Fruit fly (Drosophila melanogaster) whole organism, embryonic: ENCODE data around the gene Slmap.

Experiments used
- Atf-2 ChIP-seq: fragments of 200-800 bp; sonication (Bioruptor generic); optimal IDR thresholded peaks from 2 replicates; lab custom pipeline; 2016; ENCODE audit warnings: missing biosample characterization, missing genetic modification characterization
- CG1024 ChIP-seq: fragments of 200-800 bp; sonication (Bioruptor generic); IDR thresholded peaks from 2 replicates; pipeline ENCODE4 v1.3.6; 2022; ENCODE audit warnings: missing biosample characterization, missing genetic modification characterization
- CG10565 ChIP-seq: fragments of 200-800 bp; sonication (Bioruptor generic); optimal IDR thresholded peaks from 3 replicates; lab custom pipeline; 2016; ENCODE audit warnings: missing biosample characterization, mild to moderate bottlenecking, missing genetic modification characterization
- CG10979 ChIP-seq: fragments of 200-800 bp; sonication (Bioruptor generic); optimal IDR thresholded peaks from 2 replicates; lab custom pipeline; 2018; ENCODE audit warnings: missing biosample characterization, mild to moderate bottlenecking, missing genetic modification characterization, moderate library complexity
- CG14965 ChIP-seq: fragments of 200-800 bp; sonication (Bioruptor generic); optimal IDR thresholded peaks from 2 replicates; lab custom pipeline; 2016; ENCODE audit warnings: missing biosample characterization, missing genetic modification characterization, borderline replicate concordance
- CG15514 ChIP-seq: fragments of 200-800 bp; sonication (Bioruptor generic); optimal IDR thresholded peaks from 3 replicates; lab custom pipeline; 2017; ENCODE audit warnings: missing biosample characterization, missing genetic modification characterization, mild to moderate bottlenecking, moderate library complexity, missing genetic modification reagents
- CG1603 ChIP-seq: fragments of 200-800 bp; sonication (Bioruptor generic); optimal IDR thresholded peaks from 2 replicates; lab custom pipeline; 2019; ENCODE audit warnings: missing biosample characterization, mild to moderate bottlenecking, missing genetic modification characterization, moderate library complexity
- CG17361 ChIP-seq: fragments of 200-800 bp; sonication (Bioruptor generic); IDR thresholded peaks from 3 replicates; pipeline ENCODE4 v1.3.6; 2022; ENCODE audit warnings: missing biosample characterization, missing genetic modification characterization
- CG17612 ChIP-seq: fragments of 200-800 bp; sonication (Bioruptor generic); IDR thresholded peaks from 2 replicates; pipeline ENCODE4 v1.3.6; 2022; ENCODE audit warnings: missing biosample characterization, missing genetic modification characterization
- CG31224 ChIP-seq: fragments of 200-800 bp; sonication (Bioruptor generic); IDR thresholded peaks from 2 replicates; pipeline ENCODE4 v1.3.6; 2022; ENCODE audit warnings: missing biosample characterization, missing genetic modification characterization
- CG34376 ChIP-seq: fragments of 200-800 bp; sonication (Bioruptor generic); optimal IDR thresholded peaks from 2 replicates; lab custom pipeline; 2018; ENCODE audit warnings: missing biosample characterization, mild to moderate bottlenecking, missing genetic modification characterization
- CG43689 ChIP-seq: fragments of 200-800 bp; sonication (Bioruptor generic); IDR thresholded peaks from 2 replicates; pipeline ENCODE4 v1.3.6; 2022; ENCODE audit warnings: missing biosample characterization, missing genetic modification characterization
- CG5245 ChIP-seq: fragments of 200-800 bp; sonication (Bioruptor generic); optimal IDR thresholded peaks from 3 replicates; lab custom pipeline; 2016; ENCODE audit warnings: missing biosample characterization, missing genetic modification characterization
- CG6813 ChIP-seq: fragments of 200-800 bp; sonication (Bioruptor generic); optimal IDR thresholded peaks from 2 replicates; lab custom pipeline; 2017; ENCODE audit warnings: missing biosample characterization, missing genetic modification characterization, mild to moderate bottlenecking, moderate library complexity, missing genetic modification reagents
- CG7357 ChIP-seq: fragments of 200-800 bp; sonication (Bioruptor generic); IDR thresholded peaks from 3 replicates; pipeline ENCODE4 v1.3.6; 2022; ENCODE audit warnings: missing biosample characterization, missing genetic modification characterization
- CG8290 ChIP-seq, 3 experiments: fragments of 200-800 bp; sonication (Bioruptor generic); optimal IDR thresholded peaks; 2 replicates each; lab custom pipeline; 2016 to 2019; ENCODE audit warnings: missing biosample characterization in 3 of 3, missing genetic modification characterization in 3 of 3, mild to moderate bottlenecking in 2 of 3, moderate library complexity in 1 of 3
- CG9727 ChIP-seq: fragments of 200-800 bp; sonication (Bioruptor generic); optimal IDR thresholded peaks from 3 replicates; lab custom pipeline; 2017; ENCODE audit warnings: missing biosample characterization, mild to moderate bottlenecking, missing genetic modification characterization
- CG9876 ChIP-seq: fragments of 200-800 bp; sonication (Bioruptor generic); optimal IDR thresholded peaks from 2 replicates; lab custom pipeline; 2016; ENCODE audit warnings: missing biosample characterization, missing genetic modification characterization
- Chrac-16 ChIP-seq: fragments of 200-800 bp; sonication (Bioruptor generic); optimal IDR thresholded peaks from 3 replicates; lab custom pipeline; 2016; ENCODE audit warnings: missing biosample characterization, missing genetic modification characterization
- Dbx ChIP-seq: fragments of 200-800 bp; sonication (Bioruptor generic); IDR thresholded peaks from 3 replicates; pipeline ENCODE4 v1.3.6; 2022; ENCODE audit warnings: missing biosample characterization, missing genetic modification characterization
- Dek ChIP-seq: fragments of 200-800 bp; sonication (Bioruptor generic); optimal IDR thresholded peaks from 3 replicates; lab custom pipeline; 2019; ENCODE audit warnings: missing biosample characterization, mild to moderate bottlenecking, missing genetic modification characterization, moderate library complexity
- Ets65A ChIP-seq: fragments of 200-800 bp; sonication (Bioruptor generic); peaks from one replicate; lab custom pipeline; 2016; ENCODE audit warnings: missing biosample characterization, missing genetic modification characterization
- HHEX ChIP-seq: fragments of 200-800 bp; sonication (Bioruptor generic); optimal IDR thresholded peaks from 3 replicates; lab custom pipeline; 2017; ENCODE audit warnings: missing biosample characterization, mild to moderate bottlenecking, missing genetic modification characterization, missing genetic modification reagents
- Mrtf ChIP-seq: fragments of 200-800 bp; sonication (Bioruptor generic); IDR thresholded peaks from 3 replicates; pipeline ENCODE4 v1.3.6; 2022; ENCODE audit warnings: missing biosample characterization, missing genetic modification characterization
- Opbp ChIP-seq: fragments of 200-800 bp; sonication (Bioruptor generic); IDR thresholded peaks from 3 replicates; pipeline ENCODE4 v1.3.6; 2022; ENCODE audit warnings: missing biosample characterization, missing genetic modification characterization; ENCODE audit not compliant: partially characterized antibody
- Ptx1 ChIP-seq: fragments of 200-800 bp; sonication (Bioruptor generic); IDR thresholded peaks from 2 replicates; pipeline ENCODE4 v1.3.6; 2022; ENCODE audit warnings: missing biosample characterization, missing genetic modification characterization
- Sin3A ChIP-seq: fragments of >200 bp; optimal IDR thresholded peaks from 2 replicates; lab custom pipeline; 2018
- caup ChIP-seq: fragments of 200-800 bp; sonication (Bioruptor generic); optimal IDR thresholded peaks from 3 replicates; lab custom pipeline; 2017; ENCODE audit warnings: missing biosample characterization, mild to moderate bottlenecking, missing genetic modification characterization, moderate library complexity; ENCODE audit not compliant: severe bottlenecking
- da ChIP-seq: fragments of 200-800 bp; sonication (Bioruptor generic); optimal IDR thresholded peaks from 2 replicates; lab custom pipeline; 2016; ENCODE audit warnings: missing biosample characterization, missing genetic modification characterization
- emc ChIP-seq: fragments of 200-800 bp; sonication (Bioruptor generic); optimal IDR thresholded peaks from 2 replicates; lab custom pipeline; 2016; ENCODE audit warnings: missing biosample characterization, missing genetic modification characterization
- eve ChIP-seq, 2 experiments: fragments of >200 bp; optimal IDR thresholded peaks; 2 replicates each; lab custom pipeline; 2017; ENCODE audit warnings: missing biosample characterization in 2 of 2, missing genetic modification characterization in 2 of 2
- fd96Cb ChIP-seq: fragments of 200-800 bp; sonication (Bioruptor generic); optimal IDR thresholded peaks from 2 replicates; lab custom pipeline; 2018; ENCODE audit warnings: missing biosample characterization, mild to moderate bottlenecking, missing genetic modification characterization, moderate library complexity
- gsb ChIP-seq: fragments of 200-800 bp; sonication (Bioruptor generic); IDR thresholded peaks from 2 replicates; pipeline ENCODE4 v1.3.6; 2022; ENCODE audit warnings: missing biosample characterization, missing genetic modification characterization
- gsb-n ChIP-seq: fragments of 200-800 bp; sonication (Bioruptor generic); optimal IDR thresholded peaks from 3 replicates; lab custom pipeline; 2018; ENCODE audit warnings: missing biosample characterization, mild to moderate bottlenecking, missing genetic modification characterization
- kah ChIP-seq: fragments of 200-800 bp; sonication (Bioruptor generic); optimal IDR thresholded peaks from 2 replicates; lab custom pipeline; 2018; ENCODE audit warnings: missing biosample characterization, mild to moderate bottlenecking, missing genetic modification characterization
- maf-S ChIP-seq: fragments of 200-800 bp; sonication (Bioruptor generic); optimal IDR thresholded peaks from 2 replicates; lab custom pipeline; 2016; ENCODE audit warnings: missing biosample characterization, missing genetic modification characterization
- pfk ChIP-seq: fragments of 200-800 bp; sonication (Bioruptor generic); optimal IDR thresholded peaks from 2 replicates; lab custom pipeline; 2018; ENCODE audit warnings: missing biosample characterization, mild to moderate bottlenecking, missing genetic modification characterization, moderate library complexity
- pnt ChIP-seq: fragments of 200-800 bp; sonication (Bioruptor generic); optimal IDR thresholded peaks from 3 replicates; lab custom pipeline; 2016; ENCODE audit warnings: missing biosample characterization, missing genetic modification characterization
- run ChIP-seq: fragments of 200-800 bp; sonication (Bioruptor generic); optimal IDR thresholded peaks from 3 replicates; lab custom pipeline; 2018; ENCODE audit warnings: missing biosample characterization, mild to moderate bottlenecking, missing genetic modification characterization
- sens-2 ChIP-seq: fragments of 200-800 bp; sonication (Bioruptor generic); IDR thresholded peaks from 2 replicates; pipeline ENCODE4 v1.3.6; 2022; ENCODE audit warnings: missing biosample characterization, missing genetic modification characterization
- seq ChIP-seq: fragments of 200-800 bp; sonication (Bioruptor generic); IDR thresholded peaks from 2 replicates; pipeline ENCODE4 v1.3.6; 2022; ENCODE audit warnings: missing biosample characterization, missing genetic modification characterization
- ssp ChIP-seq: fragments of 200-800 bp; sonication (Bioruptor generic); IDR thresholded peaks from 2 replicates; pipeline ENCODE4 v1.3.6; 2022; ENCODE audit warnings: missing biosample characterization, missing genetic modification characterization
- tgo ChIP-seq: fragments of 200-800 bp; sonication (Bioruptor generic); IDR thresholded peaks from 3 replicates; pipeline ENCODE4 v1.3.6; 2022; ENCODE audit warnings: missing biosample characterization, missing genetic modification characterization
- tll ChIP-seq, 2 experiments: fragments of 200-800 bp in 1 of 2; fragments of >200 bp in 1 of 2; sonication (Bioruptor generic) in 1 of 2; optimal IDR thresholded peaks; 2 replicates each; lab custom pipeline; 2017 to 2019; ENCODE audit warnings: missing biosample characterization in 2 of 2, missing genetic modification characterization in 2 of 2, mild to moderate bottlenecking in 1 of 2, moderate library complexity in 1 of 2

Gene Slmap

dm6 chr2L:22550040-22550439 is 28.8 kb upstream of the Slmap start, which contains the start of gene CG17493 (continued):
- peak; percentile 17 for TF ChIP-seq CG8290 (GFP tag; optimal IDR thresholded peaks at IDR 0.05; lab: Kevin White, UChicago)
- no peak for TF ChIP-seq CG8290 (tag; optimal IDR thresholded peaks at IDR 0.05; lab: Kevin White, UChicago)
- TF ChIP-seq HHEX (GFP tag; lab: Kevin White, UChicago), result no peak
- peak; percentile 46; the same call in 1 of the 3 replicates for TF ChIP-seq CG7357 (GFP tag; lab: Robert Waterston, UW)
- TF ChIP-seq Opbp, result no peak
- no peak for TF ChIP-seq CG31224 (GFP tag; lab: Robert Waterston, UW)
- TF ChIP-seq tgo (GFP tag; lab: Robert Waterston, UW), result no peak
- TF ChIP-seq Chrac-16 (GFP tag; lab: Kevin White, UChicago), result no peak
- TF ChIP-seq CG1603 (tag; lab: Kevin White, UChicago), result peak; percentile 95
- TF ChIP-seq CG14965, result no peak
- TF ChIP-seq sens-2 (GFP tag; lab: Robert Waterston, UW), result no peak
- no peak for TF ChIP-seq emc (GFP tag; lab: Kevin White, UChicago)
- TF ChIP-seq pfk (GFP tag; lab: Kevin White, UChicago), result peak; percentile 70
- TF ChIP-seq eve (GFP tag; optimal IDR thresholded peaks at IDR 0.05; lab: Kevin White, UChicago), result no peak
- TF ChIP-seq fd96Cb, result no peak
- no peak for TF ChIP-seq tll (GFP tag; optimal IDR thresholded peaks at IDR 0.05; lab: Kevin White, UChicago)
- no peak for TF ChIP-seq CG6813 (GFP tag; lab: Kevin White, UChicago)
- TF ChIP-seq CG17361, result no peak
- TF ChIP-seq pnt, result no peak
- peak; percentile 87 for TF ChIP-seq ssp
- no peak for TF ChIP-seq CG17612 (GFP tag; lab: Robert Waterston, UW)
- TF ChIP-seq da (GFP tag; lab: Kevin White, UChicago), result no peak
- no peak for TF ChIP-seq CG10565 (GFP tag; lab: Kevin White, UChicago)
- no peak for TF ChIP-seq CG10979 (tag; lab: Kevin White, UChicago)
- TF ChIP-seq CG9727, result no peak
- peak; percentile 95 for TF ChIP-seq CG1024 (GFP tag; lab: Robert Waterston, UW)
- no peak for TF ChIP-seq maf-S (GFP tag; lab: Kevin White, UChicago)
- TF ChIP-seq Dbx (GFP tag; lab: Robert Waterston, UW), result no peak
- TF ChIP-seq caup, result no peak
- peak; percentile 10 for TF ChIP-seq CG15514
- no peak for TF ChIP-seq run
- no peak for TF ChIP-seq Ets65A (GFP tag; lab: Kevin White, UChicago)
- no peak for TF ChIP-seq Mrtf (GFP tag; lab: Robert Waterston, UW)
- TF ChIP-seq gsb-n (tag; lab: Kevin White, UChicago), result no peak
- TF ChIP-seq CG5245, result no peak

- no peak for TF ChIP-seq CG43689 (GFP tag; lab: Robert Waterston, UW)
- no peak for TF ChIP-seq CG34376
- TF ChIP-seq Atf-2 (GFP tag; lab: Kevin White, UChicago), result no peak
- TF ChIP-seq CG9876 (GFP tag; lab: Kevin White, UChicago), result no peak
- no peak for TF ChIP-seq Dek (tag; lab: Kevin White, UChicago)
- TF ChIP-seq gsb (GFP tag; lab: Robert Waterston, UW), result no peak
- no peak for TF ChIP-seq Ptx1 (GFP tag; lab: Robert Waterston, UW)
- no peak for TF ChIP-seq kah (GFP tag; lab: Kevin White, UChicago)
- no peak for TF ChIP-seq seq (GFP tag; lab: Robert Waterston, UW)
- TF ChIP-seq Sin3A (lab: Kevin White, UChicago), result no peak
Measured at dm6 chr2L:22566218-22566617, 12.7 kb upstream of the Slmap start.
